Worm (Caenorhabditis elegans) whole organism, L2 larva: ENCODE measurements around the gene ndx-9.
A peak's percentile ranks its signal among the peaks of the same experiment; 100 is the strongest.

ENCODE experiments used
- ZK546.5 ChIP-seq: sonication (generic microtip); optimal IDR thresholded peaks from 2 replicates; lab custom pipeline; 2017; ENCODE audit warnings: missing biosample characterization, missing genetic modification characterization
- elt-3 ChIP-seq: sonication (generic microtip); optimal IDR thresholded peaks from 2 replicates; lab custom pipeline; 2017; ENCODE audit warnings: missing biosample characterization, missing genetic modification characterization
- lin-39 ChIP-seq: fragments of 150-350 bp; optimal IDR thresholded peaks from 2 replicates; lab custom pipeline; 2014; ENCODE audit warnings: missing biosample characterization, missing genetic modification reagents, missing genetic modification characterization
- mdl-1 ChIP-seq, 2 experiments: fragments of 150-350 bp in 1 of 2; sonication (generic microtip) in 1 of 2; optimal IDR thresholded peaks; 2 replicates each; lab custom pipeline; 2017; ENCODE audit warnings: missing biosample characterization in 2 of 2, missing genetic modification characterization in 2 of 2
- nhr-25 ChIP-seq: fragments of 150-350 bp; sonication (generic microtip); optimal IDR thresholded peaks from 3 replicates; lab custom pipeline; 2014; ENCODE audit warnings: missing biosample characterization, missing genetic modification characterization
- nhr-77 ChIP-seq: fragments of 150-350 bp; optimal IDR thresholded peaks from 2 replicates; lab custom pipeline; 2014; ENCODE audit warnings: missing biosample characterization, missing genetic modification characterization
- snpc-4 ChIP-seq: fragments of 150-350 bp; optimal IDR thresholded peaks from 2 replicates; lab custom pipeline; 2014; ENCODE audit warnings: missing biosample characterization, missing genetic modification characterization
- unc-55 ChIP-seq: fragments of 150-350 bp; sonication (generic microtip); optimal IDR thresholded peaks from 3 replicates; lab custom pipeline; 2014; ENCODE audit warnings: missing biosample characterization, missing genetic modification reagents, missing genetic modification characterization
- unc-62 ChIP-seq: fragments of 150-350 bp; optimal IDR thresholded peaks from 2 replicates; lab custom pipeline; 2014; ENCODE audit warnings: missing biosample characterization, missing genetic modification reagents, missing genetic modification characterization
- ztf-4 ChIP-seq: fragments of 150-350 bp; optimal IDR thresholded peaks from 2 replicates; lab custom pipeline; 2014; ENCODE audit warnings: missing biosample characterization, missing genetic modification characterization

- peak; percentile 85 for TF ChIP-seq nhr-25 (tag; lab: Kevin White, UChicago)
- TF ChIP-seq nhr-77 (tag; lab: Kevin White, UChicago): no peak
- no peak for TF ChIP-seq elt-3 (tag; lab: Kevin White, UChicago)
- no peak for TF ChIP-seq snpc-4 (tag; lab: Kevin White, UChicago)
- no peak for TF ChIP-seq lin-39 (tag; lab: Kevin White, UChicago)
- no peak for TF ChIP-seq unc-55 (GFP tag; lab: Kevin White, UChicago)
- no peak for TF ChIP-seq ZK546.5
- TF ChIP-seq mdl-1 (tag; optimal IDR thresholded peaks at IDR 0.05; lab: Kevin White, UChicago): no peak
- no peak for TF ChIP-seq ztf-4 (tag; lab: Kevin White, UChicago)
- TF ChIP-seq unc-62 (GFP tag; lab: Kevin White, UChicago): no peak
These were observed 33.2 kb downstream of the ndx-9 start for ce11 chrIV:10978641-10979040.
